Fruit fly (Drosophila melanogaster) Kc167 (cell line): ENCODE data around the gene Frmd5.

Experiments
- Myc ChIP-seq: fragments of >200 bp; optimal IDR thresholded peaks from 2 replicates; lab custom pipeline; 2017; ENCODE audit warnings: missing external identifiers
- Sin3A ChIP-seq: fragments of >200 bp; optimal IDR thresholded peaks from 2 replicates; lab custom pipeline; 2018; ENCODE audit warnings: missing external identifiers
- h ChIP-seq: fragments of >200 bp; optimal IDR thresholded peaks from 3 replicates; lab custom pipeline; 2018; ENCODE audit warnings: missing external identifiers
- insv ChIP-seq: fragments of >200 bp; optimal IDR thresholded peaks from 3 replicates; lab custom pipeline; 2018; ENCODE audit warnings: missing external identifiers
- psq ChIP-seq: fragments of >200 bp; optimal IDR thresholded peaks from 2 replicates; lab custom pipeline; 2017; ENCODE audit warnings: missing external identifiers
- ttk ChIP-seq: sonication (Bioruptor generic); optimal IDR thresholded peaks from 2 replicates; lab custom pipeline; 2017; ENCODE audit warnings: missing external identifiers

- no peak for TF ChIP-seq Myc
- TF ChIP-seq psq (lab: Kevin White, UChicago): peak; percentile 52
- no peak for TF ChIP-seq h (lab: Kevin White, UChicago)
- no peak for TF ChIP-seq ttk (lab: Kevin White, UChicago)
- TF ChIP-seq insv (lab: Kevin White, UChicago): no peak
- TF ChIP-seq Sin3A (lab: Kevin White, UChicago): no peak
These were observed 51.6 kb downstream of the Frmd5 start, which contains the start of gene Mdh1 for dm6 chr2L:10395642-10396487.
